Fruit fly (Drosophila melanogaster) whole organism, embryonic: ENCODE data around the gene disco.

Experiments used
- CG31224 ChIP-seq: fragments of 200-800 bp; sonication (Bioruptor generic); IDR thresholded peaks from 2 replicates; pipeline ENCODE4 v1.3.6; 2022; ENCODE audit warnings: missing biosample characterization, missing genetic modification characterization
- Dip2 ChIP-seq: fragments of 200-800 bp; sonication (Bioruptor generic); IDR thresholded peaks from 2 replicates; pipeline ENCODE4 v1.3.6; 2022; ENCODE audit warnings: missing biosample characterization, missing genetic modification characterization
- Lpt ChIP-seq: fragments of >200 bp; optimal IDR thresholded peaks from 2 replicates; lab custom pipeline; 2018; ENCODE audit warnings: missing biosample characterization, missing genetic modification characterization
- tgo ChIP-seq: fragments of 200-800 bp; sonication (Bioruptor generic); IDR thresholded peaks from 3 replicates; pipeline ENCODE4 v1.3.6; 2022; ENCODE audit warnings: missing biosample characterization, missing genetic modification characterization

- TF ChIP-seq CG31224 (no peak), Lpt (GFP tag; lab: Kevin White, UChicago) (no peak), tgo (GFP tag; lab: Robert Waterston, UW) (no peak), Dip2 (GFP tag; lab: Robert Waterston, UW) (peak; percentile 86)
These were observed 28.2 kb upstream of the disco start for dm6 chrX:16244731-16245130.
